Worm (Caenorhabditis elegans): ENCODE measurements around the gene mfsd-13.2.
A peak's percentile ranks its signal among the peaks of the same experiment; 100 is the strongest.

The mfsd-13.2 gene

DNA sequence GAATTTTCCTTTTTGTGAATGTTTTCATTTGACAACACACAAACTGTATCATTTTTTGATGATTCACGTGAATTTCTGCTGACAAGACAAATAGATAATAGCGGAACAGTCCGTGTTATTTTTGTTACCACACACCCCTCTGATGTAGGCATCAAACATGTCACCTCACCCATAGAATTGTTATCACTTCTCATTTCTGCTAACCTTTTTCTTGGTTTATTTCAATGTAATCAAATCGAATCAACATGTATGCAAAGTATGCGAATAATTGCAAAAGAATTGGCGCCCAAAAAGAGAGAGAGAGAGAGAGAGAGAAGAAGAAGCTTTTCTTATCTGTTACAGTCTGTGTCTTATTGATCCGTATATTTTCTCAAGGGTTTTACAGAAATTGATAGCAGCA lies 8.2 kb downstream of the mfsd-13.2 start:
- TF ChIP-seq attf-5 (GFP tag; optimal IDR thresholded peaks at IDR 0.05): peak; percentile 9
- no peak for TF ChIP-seq dpl-1 (GFP tag; optimal IDR thresholded peaks at IDR 0.05)
- TF ChIP-seq hrde-1 (tag; optimal IDR thresholded peaks at IDR 0.05; ENCODE audit: borderline replicate concordance): no peak
- TF ChIP-seq atf-7 (tag; optimal IDR thresholded peaks at IDR 0.05): peak; percentile 14
- TF ChIP-seq unc-62 (GFP tag; optimal IDR thresholded peaks at IDR 0.05): peak; percentile 38
- peak; percentile 10 for TF ChIP-seq ets-4 (GFP tag; optimal IDR thresholded peaks at IDR 0.05)
- peak; percentile 79 for TF ChIP-seq nhr-80 (tag; optimal IDR thresholded peaks at IDR 0.05)
- TF ChIP-seq xnd-1 (tag; optimal IDR thresholded peaks at IDR 0.05): no peak

DNA sequence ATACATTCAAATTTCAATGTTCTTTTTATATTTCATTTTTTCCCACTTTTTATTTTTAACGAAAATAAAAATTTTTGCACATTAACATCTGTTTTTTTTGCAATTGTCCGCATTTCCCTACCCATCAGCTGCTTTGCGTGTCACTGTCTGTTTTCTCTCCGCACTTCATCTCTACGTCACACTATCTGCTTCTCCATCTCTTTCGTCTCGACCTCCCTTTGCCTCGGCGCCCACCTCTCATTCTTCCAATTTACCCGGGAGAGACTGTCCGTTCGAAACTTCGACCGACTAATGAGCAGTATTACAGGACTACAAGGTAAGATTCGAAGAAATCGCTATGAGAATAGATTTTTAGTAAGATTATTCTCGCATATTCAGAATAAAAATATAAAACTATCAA lies 10.3 kb downstream of the mfsd-13.2 start, which contains the start of gene C27H5.2:
Gene C27H5.2, plus strand, starts transcription at position 190 of the 400 bp plus-strand sequence.
- TF ChIP-seq hmg-1.2 (GFP tag; IDR thresholded peaks at IDR 0.05): peak; percentile 14; the same call in 1 of the 2 replicates
- TF ChIP-seq cebp-1 (GFP tag; IDR thresholded peaks at IDR 0.05): no peak
- peak; percentile 9 for TF ChIP-seq cebp-1 (tag; optimal IDR thresholded peaks at IDR 0.05)
- TF ChIP-seq chd-7 (tag; optimal IDR thresholded peaks at IDR 0.05): no peak
- peak; percentile 49; the same call in 1 of the 2 replicates for TF ChIP-seq Y53G8AR.9 (GFP tag; conservative IDR thresholded peaks at IDR 0.05)
- TF ChIP-seq madf-8 (GFP tag; conservative IDR thresholded peaks at IDR 0.05): no peak
- TF ChIP-seq nhr-80 (tag; optimal IDR thresholded peaks at IDR 0.05): peak; percentile 69
- TF ChIP-seq ama-1 (optimal IDR thresholded peaks at IDR 0.05): peak; percentile 14
- TF ChIP-seq ama-1 (GFP tag; optimal IDR thresholded peaks at IDR 0.05): no peak

ce11 chrII:7154711-7155110 lies 10.9 kb downstream of the mfsd-13.2 start:
- no peak for TF ChIP-seq akir-1 (GFP tag; optimal IDR thresholded peaks at IDR 0.05)
- no peak for TF ChIP-seq F49E8.2 (tag; optimal IDR thresholded peaks at IDR 0.05; ENCODE audit: insufficient read depth)
- TF ChIP-seq F22D6.2 (tag; optimal IDR thresholded peaks at IDR 0.05): no peak
- no peak for TF ChIP-seq F33H1.4 (GFP tag; IDR thresholded peaks at IDR 0.05)
- no peak for TF ChIP-seq dpff-1 (tag; optimal IDR thresholded peaks at IDR 0.05)
- TF ChIP-seq zfh-2 (GFP tag; conservative IDR thresholded peaks at IDR 0.05): peak; percentile 88
- TF ChIP-seq egrh-3 (GFP tag; IDR thresholded peaks at IDR 0.05): peak; percentile 88

ce11 chrII:7153095-7153494 lies 12.6 kb downstream of the mfsd-13.2 start:
- TF ChIP-seq hsf-1 (GFP tag; IDR thresholded peaks at IDR 0.05) (0 out of 2 replicates have a peak, but pooled peaks have one; percentile 8), zfh-2 (GFP tag; conservative IDR thresholded peaks at IDR 0.05) (peak; percentile 83), egrh-3 (GFP tag; IDR thresholded peaks at IDR 0.05) (peak; percentile 51; the same call in 1 of the 2 replicates)

DNA sequence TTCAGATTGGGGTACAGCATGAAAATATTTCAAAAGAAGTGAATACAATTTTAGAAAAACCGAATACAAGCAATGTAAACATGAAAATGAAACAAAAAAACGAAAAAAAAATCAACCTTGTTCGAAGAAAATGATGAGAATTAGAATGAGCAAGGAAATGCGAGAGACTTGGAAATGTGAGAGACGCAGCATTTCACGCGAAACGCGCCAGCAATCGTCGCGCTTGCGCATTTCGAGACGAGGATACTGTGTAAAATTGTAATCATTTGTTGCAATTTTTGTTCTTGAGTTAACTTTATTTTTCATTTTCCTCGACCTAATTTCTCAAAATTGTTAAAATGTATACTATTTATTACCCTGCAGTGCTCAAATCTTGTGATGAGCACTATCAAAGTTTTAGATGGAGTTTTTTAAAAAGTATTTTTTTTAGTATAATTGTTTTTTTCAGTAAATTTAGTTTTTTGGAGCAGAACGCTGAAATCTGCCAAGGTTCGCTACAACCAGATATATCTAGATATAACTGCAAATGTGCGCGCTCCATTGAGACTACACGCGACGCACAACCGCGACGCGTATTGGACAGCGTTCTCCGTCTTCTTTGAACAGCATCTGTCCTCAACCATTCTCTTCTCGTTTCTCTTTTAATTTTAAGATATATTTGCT lies 13.5 kb downstream of the mfsd-13.2 start, which contains the start of gene fust-1:
Gene fust-1, plus strand, starts transcription at position 613 of the 663 bp plus-strand sequence.
- no peak for TF ChIP-seq bed-1 (GFP tag; IDR thresholded peaks at IDR 0.05)
- peak; percentile 87 for TF ChIP-seq Y56A3A.18 (GFP tag; IDR thresholded peaks at IDR 0.05)
- TF ChIP-seq hlh-26 (GFP tag; conservative IDR thresholded peaks at IDR 0.05): no peak
- TF ChIP-seq snpc-3.4 (tag; optimal IDR thresholded peaks at IDR 0.05): peak; percentile 95
- TF ChIP-seq egrh-3 (GFP tag; IDR thresholded peaks at IDR 0.05): no peak; the same call in 1 of the 2 replicates
- peak; percentile 95 for TF ChIP-seq madf-6 (GFP tag; IDR thresholded peaks at IDR 0.05)
- peak in 2 of 3 experiments; percentile 80 to 93 for TF ChIP-seq lin-35 (GFP tag; optimal IDR thresholded peaks at IDR 0.05)
- TF ChIP-seq tbp1 (GFP tag; optimal IDR thresholded peaks at IDR 0.05): peak; percentile 75
- peak; percentile 17 for TF ChIP-seq F52B5.7 (tag; optimal IDR thresholded peaks at IDR 0.05)
- TF ChIP-seq madf-10 (tag; optimal IDR thresholded peaks at IDR 0.05): peak; percentile 54
- peak; percentile 88 for TF ChIP-seq ztf-26 (tag; optimal IDR thresholded peaks at IDR 0.05)
- TF ChIP-seq nfyb-1 (GFP tag; IDR thresholded peaks at IDR 0.05): peak; percentile 96
- peak; percentile 96 for TF ChIP-seq ekl-4 (GFP tag; IDR thresholded peaks at IDR 0.05)
- peak; percentile 74 for TF ChIP-seq hrde-1 (tag; optimal IDR thresholded peaks at IDR 0.05; ENCODE audit: borderline replicate concordance)
- no peak for TF ChIP-seq lsy-27 (tag; optimal IDR thresholded peaks at IDR 0.05; ENCODE audit: borderline replicate concordance, insufficient read depth)
- TF ChIP-seq aptf-2 (GFP tag; conservative IDR thresholded peaks at IDR 0.05): no peak
- no peak for TF ChIP-seq fkh-3 (tag; optimal IDR thresholded peaks at IDR 0.05)
- peak; percentile 54 to 78 for TF ChIP-seq let-607 (tag; optimal IDR thresholded peaks at IDR 0.05)
- peak; percentile 99 for TF ChIP-seq attf-5 (GFP tag; optimal IDR thresholded peaks at IDR 0.05)
- no peak for TF ChIP-seq F37B4.10 (GFP tag; IDR thresholded peaks at IDR 0.05)
